Fruit fly (Drosophila melanogaster): Measurements from ENCODE around the gene Ddrgk1.
A peak's percentile ranks its signal among the peaks of the same experiment; 100 is the strongest.

Gene Ddrgk1

dm6 chr3R:21199953-21200368 lies 14.9 kb upstream of the Ddrgk1 start (continued):
- peak; percentile 29 for TF ChIP-seq CG3407 (GFP tag; optimal IDR thresholded peaks at IDR 0.05)
- TF ChIP-seq CG9817 (tag; optimal IDR thresholded peaks at IDR 0.05): no peak
- peak; percentile 6 for TF ChIP-seq PHDP (tag; optimal IDR thresholded peaks at IDR 0.05)
- no peak; the same call in 1 of the 2 replicates for TF ChIP-seq Awh (GFP tag; IDR thresholded peaks at IDR 0.05)
- no peak for TF ChIP-seq CG33213 (GFP tag; optimal IDR thresholded peaks at IDR 0.05)
- no peak for TF ChIP-seq D (optimal IDR thresholded peaks at IDR 0.05)
- TF ChIP-seq D (GFP tag; optimal IDR thresholded peaks at IDR 0.05): no peak
- no peak for TF ChIP-seq Hr39 (optimal IDR thresholded peaks at IDR 0.05)
- peak; percentile 20 to 69 for TF ChIP-seq bsh (GFP tag; optimal IDR thresholded peaks at IDR 0.05)
- no peak for TF ChIP-seq CG12155 (GFP tag; optimal IDR thresholded peaks at IDR 0.05)
- TF ChIP-seq Spps (tag; optimal IDR thresholded peaks at IDR 0.05): no peak
- no peak for TF ChIP-seq sima (GFP tag; optimal IDR thresholded peaks at IDR 0.05)
- peak; percentile 15 for TF ChIP-seq Six4 (GFP tag; optimal IDR thresholded peaks at IDR 0.05)
- no peak for TF ChIP-seq CG10431 (GFP tag; optimal IDR thresholded peaks at IDR 0.05)
- TF ChIP-seq Myb (GFP tag; optimal IDR thresholded peaks at IDR 0.05): no peak
- no peak for TF ChIP-seq crol (GFP tag; IDR thresholded peaks at IDR 0.05)
- TF ChIP-seq CG7745 (tag; optimal IDR thresholded peaks at IDR 0.05): no peak
- TF ChIP-seq mam (GFP tag; optimal IDR thresholded peaks at IDR 0.05): no peak
- TF ChIP-seq onecut (GFP tag; IDR thresholded peaks at IDR 0.05): no peak; the same call in 1 of the 2 replicates
- TF ChIP-seq sc (optimal IDR thresholded peaks at IDR 0.05): no peak
- peak; percentile 25 for TF ChIP-seq sc (GFP tag; optimal IDR thresholded peaks at IDR 0.05)
- TF ChIP-seq CG7987 (GFP tag; optimal IDR thresholded peaks at IDR 0.05): no peak
- TF ChIP-seq hbn (GFP tag; IDR thresholded peaks at IDR 0.05; ENCODE audit: partially characterized antibody): no peak
- peak; percentile 16 for TF ChIP-seq pb (GFP tag; optimal IDR thresholded peaks at IDR 0.05)
- no peak for TF ChIP-seq CG2678 (tag; optimal IDR thresholded peaks at IDR 0.05)
- peak; percentile 11 for TF ChIP-seq CG16863 (GFP tag; optimal IDR thresholded peaks at IDR 0.05)
- no peak for TF ChIP-seq Dbx (GFP tag; IDR thresholded peaks at IDR 0.05)
- TF ChIP-seq chn (GFP tag; optimal IDR thresholded peaks at IDR 0.05): peak; percentile 19
- TF ChIP-seq CG8924 (tag; optimal IDR thresholded peaks at IDR 0.05): no peak
- peak; percentile 21 to 30 for TF ChIP-seq chif (GFP tag; optimal IDR thresholded peaks at IDR 0.05)
- TF ChIP-seq pan (optimal IDR thresholded peaks at IDR 0.05): no peak
- peak in 1 of 2 experiments; percentile 49 for TF ChIP-seq pan (GFP tag; optimal IDR thresholded peaks at IDR 0.05 in 1 of 2, IDR thresholded peaks at IDR 0.05 in 1 of 2)
- no peak for TF ChIP-seq en (GFP tag; optimal IDR thresholded peaks at IDR 0.05)
- TF ChIP-seq caup (GFP tag; optimal IDR thresholded peaks at IDR 0.05; ENCODE audit: severe bottlenecking): no peak
- no peak for TF ChIP-seq vfl (GFP tag; optimal IDR thresholded peaks at IDR 0.05)
- TF ChIP-seq stwl (tag; optimal IDR thresholded peaks at IDR 0.05): no peak
- TF ChIP-seq Atf6 (GFP tag; IDR thresholded peaks at IDR 0.05): no peak
- no peak for TF ChIP-seq jigr1 (GFP tag; IDR thresholded peaks at IDR 0.05)
- no peak for TF ChIP-seq CG7357 (GFP tag; IDR thresholded peaks at IDR 0.05)
- TF ChIP-seq az2 (GFP tag; optimal IDR thresholded peaks at IDR 0.05): peak; percentile 73

- TF ChIP-seq sr (GFP tag; IDR thresholded peaks at IDR 0.05) (peak; percentile 96), CG9932 (GFP tag; IDR thresholded peaks at IDR 0.05) (0 out of 2 replicates have a peak, but pooled peaks have one; percentile 24), dan (GFP tag; IDR thresholded peaks at IDR 0.05) (no peak), lilli (GFP tag; optimal IDR thresholded peaks at IDR 0.05) (no peak)
Measured at dm6 chr3R:21201627-21202026, 13.3 kb upstream of the Ddrgk1 start.
